Fruit fly (Drosophila melanogaster): ENCODE results near the gene CG13068.

DNA sequence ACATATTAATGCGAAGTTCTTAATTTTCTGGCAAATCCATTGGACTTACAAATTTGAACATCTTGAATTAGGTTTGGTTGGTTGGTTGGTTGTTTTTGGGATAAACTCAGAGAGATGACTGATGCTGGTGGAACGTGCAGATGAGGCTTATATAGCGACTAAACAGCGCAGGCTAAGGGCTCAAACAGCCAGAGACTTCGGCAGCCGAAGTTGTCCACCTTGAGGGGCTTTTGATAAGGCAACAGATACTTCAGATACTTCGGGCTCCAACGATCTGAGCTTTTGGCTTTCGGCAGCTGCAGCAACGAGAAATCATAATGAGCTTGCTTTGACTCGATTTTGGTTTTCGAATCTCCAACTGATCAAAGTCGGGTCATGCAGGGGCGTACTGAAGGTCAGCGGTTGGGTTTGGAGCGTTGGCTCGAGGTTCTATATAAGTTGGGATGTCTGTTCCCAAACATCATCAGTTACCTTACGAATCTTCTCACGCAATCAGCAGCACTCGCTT, 50.3 kb downstream of the CG13068 start, which contains the start of the genes CG13041 and CG13060:
- TF ChIP-seq ftz-f1 (GFP tag; optimal IDR thresholded peaks at IDR 0.05) (no peak), abd-A (tag; optimal IDR thresholded peaks at IDR 0.05) (no peak), hbn (GFP tag; IDR thresholded peaks at IDR 0.05; ENCODE audit: partially characterized antibody) (no peak), Oli (tag; optimal IDR thresholded peaks at IDR 0.05) (no peak), nom (GFP tag; optimal IDR thresholded peaks at IDR 0.05) (no peak), CG2199 (GFP tag; IDR thresholded peaks at IDR 0.05) (no peak), Hsf (GFP tag; optimal IDR thresholded peaks at IDR 0.05) (no peak)
